Worm (Caenorhabditis elegans) whole organism, L4/young adult: ENCODE measurements around the gene srlf-16.

Experiments used
- W03F9.2 ChIP-seq: fragments of 150-350 bp; optimal IDR thresholded peaks from 2 replicates; lab custom pipeline; 2014; ENCODE audit warnings: missing biosample characterization, missing genetic modification characterization
- dao-5 ChIP-seq: sonication (generic microtip); optimal IDR thresholded peaks from 2 replicates; lab custom pipeline; 2016; ENCODE audit warnings: missing genotype, missing genetic modification characterization, moderate library complexity, missing compliant biosample characterization
- him-1 ChIP-seq: sonication (generic microtip); optimal IDR thresholded peaks from 2 replicates; lab custom pipeline; 2016; ENCODE audit warnings: missing genotype, missing genetic modification reagents, missing genetic modification characterization, missing compliant biosample characterization

- TF ChIP-seq him-1 (tag; lab: Kevin White, UChicago) = no peak
- no peak for TF ChIP-seq W03F9.2
- no peak for TF ChIP-seq dao-5 (tag; lab: Kevin White, UChicago)
These were observed 16.3 kb downstream of the srlf-16 start, which contains the start of gene D1014.6 for ce11 chrV:8120868-8121267.
